Fruit fly (Drosophila melanogaster) whole organism, embryonic: ENCODE measurements around the gene CG33233.

ENCODE experiments used
- ATbp ChIP-seq: fragments of 200-800 bp; sonication (Bioruptor generic); optimal IDR thresholded peaks from 2 replicates; lab custom pipeline; 2017; ENCODE audit warnings: missing biosample characterization, mild to moderate bottlenecking, missing genetic modification characterization, missing genetic modification reagents
- CG10431 ChIP-seq: fragments of 200-800 bp; sonication (Bioruptor generic); optimal IDR thresholded peaks from 3 replicates; lab custom pipeline; 2018; ENCODE audit warnings: missing biosample characterization, mild to moderate bottlenecking, missing genetic modification characterization
- CG10979 ChIP-seq: fragments of 200-800 bp; sonication (Bioruptor generic); optimal IDR thresholded peaks from 2 replicates; lab custom pipeline; 2018; ENCODE audit warnings: missing biosample characterization, mild to moderate bottlenecking, missing genetic modification characterization, moderate library complexity
- CG12071 ChIP-seq: fragments of 200-800 bp; sonication (Bioruptor generic); optimal IDR thresholded peaks from 3 replicates; lab custom pipeline; 2018; ENCODE audit warnings: missing biosample characterization, mild to moderate bottlenecking, missing genetic modification characterization
- CG12744 ChIP-seq: fragments of 200-800 bp; sonication (Bioruptor generic); optimal IDR thresholded peaks from 2 replicates; lab custom pipeline; 2016; ENCODE audit warnings: missing biosample characterization, missing genetic modification characterization
- CG13296 ChIP-seq: fragments of 200-800 bp; sonication (Bioruptor generic); optimal IDR thresholded peaks from 3 replicates; lab custom pipeline; 2018; ENCODE audit warnings: missing biosample characterization, mild to moderate bottlenecking, missing genetic modification characterization
- CG14441 ChIP-seq: fragments of 200-800 bp; sonication (Bioruptor generic); IDR thresholded peaks from 2 replicates; pipeline ENCODE4 v1.3.6; 2022; ENCODE audit warnings: missing biosample characterization, missing genetic modification characterization
- CG15601 ChIP-seq: fragments of 200-800 bp; sonication (Bioruptor generic); optimal IDR thresholded peaks from 3 replicates; lab custom pipeline; 2019; ENCODE audit warnings: missing biosample characterization, mild to moderate bottlenecking, missing genetic modification characterization, moderate library complexity
- CG17385 ChIP-seq: fragments of 200-800 bp; sonication (Bioruptor generic); optimal IDR thresholded peaks from 3 replicates; lab custom pipeline; 2018; ENCODE audit warnings: missing biosample characterization, mild to moderate bottlenecking, missing genetic modification characterization
- CG18011 ChIP-seq: fragments of 200-800 bp; sonication (Bioruptor generic); optimal IDR thresholded peaks from 2 replicates; lab custom pipeline; 2017; ENCODE audit warnings: missing biosample characterization, missing genetic modification characterization, mild to moderate bottlenecking, moderate library complexity, missing genotype
- CG18599 ChIP-seq: fragments of 200-800 bp; sonication (Bioruptor generic); optimal IDR thresholded peaks from 3 replicates; lab custom pipeline; 2017; ENCODE audit warnings: missing biosample characterization, missing genetic modification characterization, mild to moderate bottlenecking, moderate library complexity, missing genetic modification reagents
- CG2712 ChIP-seq: fragments of 200-800 bp; optimal IDR thresholded peaks from 3 replicates; lab custom pipeline; 2019; ENCODE audit warnings: missing biosample characterization, mild to moderate bottlenecking, missing genetic modification characterization, moderate library complexity
- CG2875 ChIP-seq: fragments of 200-800 bp; sonication (Bioruptor generic); optimal IDR thresholded peaks from 2 replicates; lab custom pipeline; 2017; ENCODE audit warnings: missing biosample characterization, mild to moderate bottlenecking, missing genetic modification characterization, missing genetic modification reagents
- CG3281 ChIP-seq: fragments of 200-800 bp; sonication (Bioruptor generic); optimal IDR thresholded peaks from 3 replicates; lab custom pipeline; 2017; ENCODE audit warnings: missing biosample characterization, mild to moderate bottlenecking, missing genetic modification characterization
- CG4328 ChIP-seq: fragments of 200-800 bp; sonication (Bioruptor generic); optimal IDR thresholded peaks from 3 replicates; lab custom pipeline; 2017; ENCODE audit warnings: missing biosample characterization, missing genetic modification reagents, missing genetic modification characterization
- CG4404 ChIP-seq: fragments of 200-800 bp; sonication (Bioruptor generic); IDR thresholded peaks from 2 replicates; pipeline ENCODE4 v1.3.6; 2022; ENCODE audit warnings: missing biosample characterization, missing genetic modification characterization
- CG6765 ChIP-seq: fragments of 200-800 bp; sonication (Bioruptor generic); optimal IDR thresholded peaks from 3 replicates; lab custom pipeline; 2017; ENCODE audit warnings: missing biosample characterization, mild to moderate bottlenecking, missing genetic modification characterization
- CG7372 ChIP-seq: fragments of 200-800 bp; sonication (Bioruptor generic); IDR thresholded peaks from 2 replicates; pipeline ENCODE4 v1.3.6; 2022; ENCODE audit warnings: missing biosample characterization, missing genetic modification characterization
- CG8089 ChIP-seq: fragments of 200-800 bp; sonication (Bioruptor generic); optimal IDR thresholded peaks from 3 replicates; lab custom pipeline; 2016; ENCODE audit warnings: missing biosample characterization, missing genetic modification characterization
- CTCF ChIP-seq: fragments of 200-800 bp; sonication (Bioruptor generic); optimal IDR thresholded peaks from 2 replicates; lab custom pipeline; 2017; ENCODE audit warnings: missing biosample characterization, mild to moderate bottlenecking, missing genetic modification characterization, moderate library complexity
- Eip74EF ChIP-seq, 2 experiments: fragments of 200-800 bp in 1 of 2; fragments of >200 bp in 1 of 2; sonication (Bioruptor generic) in 1 of 2; optimal IDR thresholded peaks; 2 replicates each; lab custom pipeline; 2017 to 2019; ENCODE audit warnings: missing biosample characterization in 2 of 2, missing genetic modification characterization in 2 of 2, mild to moderate bottlenecking in 1 of 2, moderate library complexity in 1 of 2
- GATAe ChIP-seq: fragments of 200-800 bp; sonication (Bioruptor generic); conservative IDR thresholded peaks from 2 replicates; pipeline ENCODE4 v1.3.6; 2022; ENCODE audit warnings: missing biosample characterization, missing genetic modification characterization
- Hr3 ChIP-seq: fragments of 200-800 bp; sonication (Bioruptor generic); optimal IDR thresholded peaks from 3 replicates; lab custom pipeline; 2016; ENCODE audit warnings: missing biosample characterization, missing genetic modification characterization
- Hr39 ChIP-seq: fragments of >200 bp; optimal IDR thresholded peaks from 2 replicates; lab custom pipeline; 2017
- Med ChIP-seq: fragments of 200-800 bp; sonication (Bioruptor generic); peaks from one replicate; lab custom pipeline; 2016; ENCODE audit warnings: missing biosample characterization, missing genetic modification characterization, mild to moderate bottlenecking, inconsistent platforms, moderate library complexity
- PHDP ChIP-seq: fragments of 200-800 bp; sonication (Bioruptor generic); optimal IDR thresholded peaks from 3 replicates; lab custom pipeline; 2018; ENCODE audit warnings: missing biosample characterization, mild to moderate bottlenecking, missing genetic modification characterization, moderate library complexity
- caup ChIP-seq: fragments of 200-800 bp; sonication (Bioruptor generic); optimal IDR thresholded peaks from 3 replicates; lab custom pipeline; 2017; ENCODE audit warnings: missing biosample characterization, mild to moderate bottlenecking, missing genetic modification characterization, moderate library complexity; ENCODE audit not compliant: severe bottlenecking
- chinmo ChIP-seq: fragments of 200-800 bp; sonication (Bioruptor generic); IDR thresholded peaks from 4 replicates; pipeline ENCODE4 v1.3.6; 2022; ENCODE audit warnings: missing biosample characterization, missing genetic modification characterization; ENCODE audit not compliant: partially characterized antibody
- ci ChIP-seq: fragments of 200-800 bp; sonication (Bioruptor generic); IDR thresholded peaks from 3 replicates; pipeline ENCODE4 v1.3.6; 2022; ENCODE audit warnings: missing biosample characterization, missing genetic modification characterization
- cwo ChIP-seq: fragments of 200-800 bp; sonication (Bioruptor generic); optimal IDR thresholded peaks from 3 replicates; lab custom pipeline; 2017; ENCODE audit warnings: missing biosample characterization, missing genetic modification characterization, mild to moderate bottlenecking, moderate library complexity, missing genetic modification reagents
- dpn ChIP-seq, 2 experiments: fragments of 200-800 bp; sonication (Bioruptor generic); optimal IDR thresholded peaks; 3 replicates each; lab custom pipeline; 2016; ENCODE audit warnings: missing biosample characterization in 2 of 2, missing genetic modification characterization in 2 of 2
- exex ChIP-seq: fragments of 200-800 bp; sonication (Bioruptor generic); optimal IDR thresholded peaks from 4 replicates; lab custom pipeline; 2018; ENCODE audit warnings: missing biosample characterization, mild to moderate bottlenecking, missing genetic modification characterization, moderate library complexity
- hkb ChIP-seq, 2 experiments: fragments of 200-800 bp in 1 of 2; fragments of >200 bp in 1 of 2; sonication (Bioruptor generic) in 1 of 2; IDR thresholded peaks in 1 of 2; optimal IDR thresholded peaks in 1 of 2; 2 replicates each; pipeline versions ENCODE4 v1.3.6 to Lab custom; 2017 to 2022; ENCODE audit warnings: missing biosample characterization in 1 of 2, missing genetic modification characterization in 1 of 2
- ken ChIP-seq: fragments of 200-800 bp; sonication (Bioruptor generic); IDR thresholded peaks from 3 replicates; pipeline ENCODE4 v1.3.6; 2022; ENCODE audit warnings: missing biosample characterization, missing genetic modification characterization
- lab ChIP-seq: fragments of 200-800 bp; sonication (Bioruptor generic); optimal IDR thresholded peaks from 3 replicates; lab custom pipeline; 2017; ENCODE audit warnings: missing biosample characterization, missing genetic modification characterization, mild to moderate bottlenecking, moderate library complexity, missing genetic modification reagents
- mirr ChIP-seq: fragments of 200-800 bp; sonication (Bioruptor generic); optimal IDR thresholded peaks from 3 replicates; lab custom pipeline; 2018; ENCODE audit warnings: missing biosample characterization, mild to moderate bottlenecking, missing genetic modification characterization
- odd ChIP-seq: fragments of 200-800 bp; sonication (Bioruptor generic); optimal IDR thresholded peaks from 2 replicates; lab custom pipeline; 2017; ENCODE audit warnings: missing biosample characterization, mild to moderate bottlenecking, missing genetic modification characterization
- pros ChIP-seq: fragments of 200-800 bp; sonication (Bioruptor generic); optimal IDR thresholded peaks from 3 replicates; lab custom pipeline; 2019; ENCODE audit warnings: missing biosample characterization, mild to moderate bottlenecking, missing genetic modification characterization, moderate library complexity
- pzg ChIP-seq: fragments of 200-800 bp; sonication (Bioruptor generic); optimal IDR thresholded peaks from 3 replicates; lab custom pipeline; 2018; ENCODE audit warnings: missing biosample characterization, mild to moderate bottlenecking, missing genetic modification characterization, moderate library complexity
- sd ChIP-seq: fragments of 200-800 bp; sonication (Bioruptor generic); optimal IDR thresholded peaks from 3 replicates; lab custom pipeline; 2018; ENCODE audit warnings: missing biosample characterization, mild to moderate bottlenecking, missing genetic modification characterization, moderate library complexity
- sens ChIP-seq: fragments of 200-800 bp; sonication (Bioruptor generic); peaks from one replicate; lab custom pipeline; 2016; ENCODE audit warnings: missing biosample characterization, missing genetic modification characterization
- so ChIP-seq: fragments of 200-800 bp; sonication (Bioruptor generic); IDR thresholded peaks from 3 replicates; pipeline ENCODE4 v1.3.6; 2022; ENCODE audit warnings: missing biosample characterization, missing genetic modification characterization
- sug ChIP-seq: fragments of 200-800 bp; optimal IDR thresholded peaks from 2 replicates; lab custom pipeline; 2019; ENCODE audit warnings: missing biosample characterization, mild to moderate bottlenecking, missing genetic modification characterization, moderate library complexity
- z ChIP-seq: fragments of 200-800 bp; sonication (Bioruptor generic); IDR thresholded peaks from 3 replicates; pipeline ENCODE4 v1.3.6; 2022; ENCODE audit warnings: missing biosample characterization, missing genetic modification characterization
- zen2 ChIP-seq: fragments of 200-800 bp; sonication (Bioruptor generic); IDR thresholded peaks from 3 replicates; pipeline ENCODE4 v1.3.6; 2022; ENCODE audit warnings: missing biosample characterization, missing genetic modification characterization; ENCODE audit not compliant: partially characterized antibody

CG33233 gene

DNA sequence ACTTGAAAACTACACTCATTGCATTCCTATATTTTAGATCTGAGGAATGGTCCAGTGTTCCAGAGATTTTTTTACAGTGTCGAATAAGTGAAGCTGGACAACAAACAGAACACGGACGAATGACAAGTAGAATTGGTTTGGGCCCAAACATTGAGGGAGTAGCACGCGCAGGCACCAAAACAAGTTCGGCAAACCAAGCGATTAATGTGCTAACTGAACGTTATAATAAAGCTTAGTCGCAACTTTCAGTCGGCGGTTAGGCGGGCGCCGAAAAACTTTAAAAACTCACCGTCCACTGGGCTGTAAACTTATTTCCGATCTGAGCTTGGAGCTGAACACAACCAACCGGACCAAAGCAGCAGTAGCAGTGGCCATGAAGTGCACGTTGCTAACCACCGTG is 14.4 kb upstream of the CG33233 start, which contains the start of gene CG1143:
CG1143 (plus strand) TSS at position 301 of the 400 bp plus-strand sequence.
- TF ChIP-seq CG6765 (GFP tag; lab: Kevin White, UChicago): no peak
- no peak for TF ChIP-seq Hr3 (GFP tag; lab: Kevin White, UChicago)
- TF ChIP-seq CG2875: no peak
- no peak for TF ChIP-seq pros (GFP tag; lab: Kevin White, UChicago)
- no peak for TF ChIP-seq sens (GFP tag; lab: Kevin White, UChicago)

- TF ChIP-seq chinmo (GFP tag; lab: Robert Waterston, UW) (peak; percentile 75; the same call in 1 of the 4 replicates), PHDP (tag; lab: Kevin White, UChicago) (no peak), CTCF (GFP tag; lab: Kevin White, UChicago) (no peak), exex (peak; percentile 79), CG2712 (tag; lab: Kevin White, UChicago) (no peak), z (GFP tag; lab: Robert Waterston, UW) (0 out of 3 replicates have a peak, but pooled peaks have one; percentile 17), odd (GFP tag; lab: Kevin White, UChicago) (peak; percentile 11), ken (GFP tag; lab: Robert Waterston, UW) (no peak), ci (GFP tag; lab: Robert Waterston, UW) (no peak), CG8089 (GFP tag; lab: Kevin White, UChicago) (no peak), CG7372 (GFP tag; lab: Robert Waterston, UW) (0 out of 2 replicates have a peak, but pooled peaks have one; percentile 30), CG18599 (GFP tag; lab: Kevin White, UChicago) (peak; percentile 44), CG10979 (tag; lab: Kevin White, UChicago) (peak; percentile 8), caup (GFP tag; lab: Kevin White, UChicago) (peak; percentile 29), CG12744 (GFP tag; lab: Kevin White, UChicago) (no peak), hkb (optimal IDR thresholded peaks at IDR 0.05; lab: Kevin White, UChicago) (no peak), hkb (GFP tag; IDR thresholded peaks at IDR 0.05; lab: Robert Waterston, UW) (peak; percentile 35; the same call in 1 of the 2 replicates), dpn (GFP tag; optimal IDR thresholded peaks at IDR 0.05; lab: Kevin White, UChicago) (no peak), CG18011 (GFP tag; lab: Kevin White, UChicago) (peak; percentile 18), CG4328 (GFP tag; lab: Kevin White, UChicago) (peak; percentile 40), Eip74EF (GFP tag; optimal IDR thresholded peaks at IDR 0.05; lab: Kevin White, UChicago) (peak in 1 of 2 experiments; percentile 9), CG3281 (GFP tag; lab: Kevin White, UChicago) (peak; percentile 9), lab (GFP tag; lab: Kevin White, UChicago) (peak; percentile 60), CG10431 (no peak), GATAe (GFP tag; lab: Robert Waterston, UW) (0 out of 2 replicates have a peak, but pooled peaks have one; percentile 44), CG17385 (GFP tag; lab: Kevin White, UChicago) (peak; percentile 5), CG13296 (GFP tag; lab: Kevin White, UChicago) (peak; percentile 26), CG15601 (peak; percentile 25), pzg (no peak), Med (GFP tag; lab: Kevin White, UChicago) (peak; percentile 34), mirr (GFP tag; lab: Kevin White, UChicago) (peak; percentile 94), ATbp (peak; percentile 51), so (GFP tag; lab: Robert Waterston, UW) (peak; percentile 46; the same call in 1 of the 3 replicates), sug (peak; percentile 77), Hr39 (no peak), CG4404 (GFP tag; lab: Robert Waterston, UW) (no peak), cwo (GFP tag; lab: Kevin White, UChicago) (peak; percentile 13), CG12071 (GFP tag; lab: Kevin White, UChicago) (peak; percentile 6), sd (tag; lab: Kevin White, UChicago) (peak; percentile 61), zen2 (GFP tag; lab: Robert Waterston, UW) (0 out of 3 replicates have a peak, but pooled peaks have one; percentile 12), CG14441 (peak; percentile 39; the same call in 1 of the 2 replicates)
Observed at dm6 chr3L:2647523-2648378, 11.7 kb upstream of the CG33233 start, which contains the start of gene CG1246. TSS of gene CG1246 (plus strand) at chr3L:2648048.
